Worm (Caenorhabditis elegans): ENCODE results near the gene ergi-1.
A peak's percentile ranks its signal among the peaks of the same experiment; 100 is the strongest.

Gene ergi-1

ce11 chrX:1998825-1999224 lies 36.2 kb downstream of the ergi-1 start:
- TF ChIP-seq unc-62 (GFP tag; optimal IDR thresholded peaks at IDR 0.05 in 1 of 2) (peak in 1 of 2 experiments; percentile 65), unc-62 (tag; optimal IDR thresholded peaks at IDR 0.05) (no peak), snpc-1.2 (GFP tag; IDR thresholded peaks at IDR 0.05) (peak; percentile 71), egl-43 (GFP tag; IDR thresholded peaks at IDR 0.05) (peak; percentile 63; the same call in 1 of the 2 replicates), lim-7 (GFP tag; IDR thresholded peaks at IDR 0.05) (peak; percentile 33; the same call in 1 of the 2 replicates), unc-39 (tag; optimal IDR thresholded peaks at IDR 0.05) (no peak), lin-15B (tag; optimal IDR thresholded peaks at IDR 0.05) (no peak), aha-1 (tag) (peak; percentile 35), tag-97 (GFP tag; IDR thresholded peaks at IDR 0.05) (no peak), hlh-30 (tag; optimal IDR thresholded peaks at IDR 0.05; ENCODE audit: insufficient read depth) (no peak)

- no peak for TF ChIP-seq aly-2 (tag; optimal IDR thresholded peaks at IDR 0.05)
Measured at ce11 chrX:1997934-1998333, 37.1 kb downstream of the ergi-1 start, which contains the start of gene Y40A1A.3. Gene Y40A1A.3 (minus strand): TSS chrX:1998034.

- no peak for TF ChIP-seq Y105C5A.15 (GFP tag; IDR thresholded peaks at IDR 0.05)
- TF ChIP-seq ceh-32 (tag; optimal IDR thresholded peaks at IDR 0.05; ENCODE audit: poor library complexity) = no peak
- TF ChIP-seq lin-15B (tag; optimal IDR thresholded peaks at IDR 0.05) = no peak
- no peak for TF ChIP-seq nhr-25 (tag; optimal IDR thresholded peaks at IDR 0.05; ENCODE audit: borderline replicate concordance, insufficient read depth)
- TF ChIP-seq ZK337.2 (GFP tag; IDR thresholded peaks at IDR 0.05) = no peak
- TF ChIP-seq hif-1 (tag; optimal IDR thresholded peaks at IDR 0.05) = no peak
- TF ChIP-seq ceh-20 (GFP tag; IDR thresholded peaks at IDR 0.05) = no peak
- TF ChIP-seq daf-19 (GFP tag; conservative IDR thresholded peaks at IDR 0.05) = no peak
Measured at ce11 chrX:1990434-1990833, 44.6 kb downstream of the ergi-1 start, which contains the start of gene Y40A1A.2. Gene Y40A1A.2 (plus strand): TSS chrX:1990734.

- TF ChIP-seq duxl-1 (tag; optimal IDR thresholded peaks at IDR 0.05; ENCODE audit: poor library complexity) = peak; percentile 99
- TF ChIP-seq nhr-76 (tag; optimal IDR thresholded peaks at IDR 0.05) = no peak
- TF ChIP-seq Y48G9A.11 (GFP tag; IDR thresholded peaks at IDR 0.05) = no peak
- peak in 1 of 2 experiments; percentile 26 for TF ChIP-seq daf-16 (GFP tag; optimal IDR thresholded peaks at IDR 0.05)
- TF ChIP-seq daf-16 (tag; optimal IDR thresholded peaks at IDR 0.05) = no peak
- TF ChIP-seq nhr-41 (GFP tag; IDR thresholded peaks at IDR 0.05) = no peak
- no peak for TF ChIP-seq tag-97 (GFP tag; IDR thresholded peaks at IDR 0.05)
- TF ChIP-seq ztf-7 (tag; optimal IDR thresholded peaks at IDR 0.05) = no peak
- no peak for TF ChIP-seq nhr-111 (GFP tag; optimal IDR thresholded peaks at IDR 0.05)
Measured at ce11 chrX:1989576-1989975, 45.5 kb downstream of the ergi-1 start, which contains the start of gene meg-3. Gene meg-3 (minus strand): TSS chrX:1989607.

ce11 chrX:1984831-1985230 lies 50.2 kb downstream of the ergi-1 start:
- TF ChIP-seq saeg-2 (GFP tag; IDR thresholded peaks at IDR 0.05) (no peak), ama-1 (optimal IDR thresholded peaks at IDR 0.05) (no peak), cey-2 (tag; optimal IDR thresholded peaks at IDR 0.05; ENCODE audit: borderline replicate concordance, insufficient read depth) (no peak), mes-2 (tag; optimal IDR thresholded peaks at IDR 0.05; ENCODE audit: poor library complexity, severe bottlenecking) (no peak), zag-1 (tag; optimal IDR thresholded peaks at IDR 0.05) (no peak), nhr-11 (tag; optimal IDR thresholded peaks at IDR 0.05) (no peak), lin-39 (tag; optimal IDR thresholded peaks at IDR 0.05) (no peak)
